Fruit fly (Drosophila melanogaster) whole organism, embryonic: ENCODE measurements around the gene CG7879.

Experiments
- Asciz ChIP-seq: fragments of 200-800 bp; sonication (Bioruptor generic); optimal IDR thresholded peaks from 2 replicates; lab custom pipeline; 2017; ENCODE audit warnings: missing biosample characterization, mild to moderate bottlenecking, missing genetic modification characterization, missing genetic modification reagents
- CG10147 ChIP-seq: fragments of 200-800 bp; sonication (Bioruptor generic); optimal IDR thresholded peaks from 2 replicates; lab custom pipeline; 2019; ENCODE audit warnings: missing biosample characterization, mild to moderate bottlenecking, missing genetic modification characterization, moderate library complexity
- CG10959 ChIP-seq: fragments of 200-800 bp; sonication (Bioruptor generic); IDR thresholded peaks from 2 replicates; pipeline ENCODE4 v1.3.6; 2022; ENCODE audit warnings: missing biosample characterization, missing genetic modification characterization
- CG11723 ChIP-seq: fragments of 200-800 bp; sonication (Bioruptor generic); optimal IDR thresholded peaks from 2 replicates; lab custom pipeline; 2017; ENCODE audit warnings: missing biosample characterization, mild to moderate bottlenecking, missing genetic modification characterization
- CG1233 ChIP-seq: fragments of 200-800 bp; sonication (Bioruptor generic); optimal IDR thresholded peaks from 4 replicates; lab custom pipeline; 2018; ENCODE audit warnings: missing biosample characterization, mild to moderate bottlenecking, missing genetic modification characterization
- CG13624 ChIP-seq: fragments of 200-800 bp; sonication (Bioruptor generic); optimal IDR thresholded peaks from 2 replicates; lab custom pipeline; 2016; ENCODE audit warnings: missing biosample characterization, missing genetic modification characterization
- CG13894 ChIP-seq: fragments of 200-800 bp; sonication (Bioruptor generic); optimal IDR thresholded peaks from 3 replicates; lab custom pipeline; 2018; ENCODE audit warnings: missing biosample characterization, mild to moderate bottlenecking, missing genetic modification characterization, moderate library complexity
- CG15011 ChIP-seq: fragments of 200-800 bp; sonication (Bioruptor generic); optimal IDR thresholded peaks from 3 replicates; lab custom pipeline; 2018; ENCODE audit warnings: missing biosample characterization, mild to moderate bottlenecking, missing genetic modification characterization
- CG15073 ChIP-seq: fragments of 200-800 bp; sonication (Bioruptor generic); optimal IDR thresholded peaks from 2 replicates; lab custom pipeline; 2016; ENCODE audit warnings: missing biosample characterization, missing genetic modification characterization
- CG15269 ChIP-seq: fragments of 200-800 bp; sonication (Bioruptor generic); optimal IDR thresholded peaks from 2 replicates; lab custom pipeline; 2018; ENCODE audit warnings: missing biosample characterization, mild to moderate bottlenecking, missing genetic modification characterization, moderate library complexity
- CG15514 ChIP-seq: fragments of 200-800 bp; sonication (Bioruptor generic); optimal IDR thresholded peaks from 3 replicates; lab custom pipeline; 2017; ENCODE audit warnings: missing biosample characterization, missing genetic modification characterization, mild to moderate bottlenecking, moderate library complexity, missing genetic modification reagents
- CG15601 ChIP-seq: fragments of 200-800 bp; sonication (Bioruptor generic); optimal IDR thresholded peaks from 3 replicates; lab custom pipeline; 2019; ENCODE audit warnings: missing biosample characterization, mild to moderate bottlenecking, missing genetic modification characterization, moderate library complexity
- CG2199 ChIP-seq: fragments of 200-800 bp; sonication (Bioruptor generic); IDR thresholded peaks from 3 replicates; pipeline ENCODE4 v1.3.6; 2022; ENCODE audit warnings: missing biosample characterization, missing genetic modification characterization
- CG2875 ChIP-seq: fragments of 200-800 bp; sonication (Bioruptor generic); optimal IDR thresholded peaks from 2 replicates; lab custom pipeline; 2017; ENCODE audit warnings: missing biosample characterization, mild to moderate bottlenecking, missing genetic modification characterization, missing genetic modification reagents
- CG32532 ChIP-seq: fragments of 200-800 bp; sonication (Bioruptor generic); IDR thresholded peaks from 2 replicates; pipeline ENCODE4 v1.3.6; 2022; ENCODE audit warnings: missing biosample characterization, missing genetic modification characterization
- CG34422 ChIP-seq: fragments of 200-800 bp; sonication (Bioruptor generic); IDR thresholded peaks from 3 replicates; pipeline ENCODE4 v1.3.6; 2022; ENCODE audit warnings: missing biosample characterization, missing genetic modification characterization
- CG43689 ChIP-seq: fragments of 200-800 bp; sonication (Bioruptor generic); IDR thresholded peaks from 2 replicates; pipeline ENCODE4 v1.3.6; 2022; ENCODE audit warnings: missing biosample characterization, missing genetic modification characterization
- CG4707 ChIP-seq: fragments of 200-800 bp; sonication (Bioruptor generic); optimal IDR thresholded peaks from 2 replicates; lab custom pipeline; 2018; ENCODE audit warnings: missing biosample characterization, mild to moderate bottlenecking, missing genetic modification characterization, moderate library complexity
- CG6654 ChIP-seq: fragments of 200-800 bp; sonication (Bioruptor generic); optimal IDR thresholded peaks from 2 replicates; lab custom pipeline; 2017; ENCODE audit warnings: missing biosample characterization, mild to moderate bottlenecking, missing genetic modification characterization
- CG6813 ChIP-seq: fragments of 200-800 bp; sonication (Bioruptor generic); optimal IDR thresholded peaks from 2 replicates; lab custom pipeline; 2017; ENCODE audit warnings: missing biosample characterization, missing genetic modification characterization, mild to moderate bottlenecking, moderate library complexity, missing genetic modification reagents
- CG8478 ChIP-seq: fragments of >200 bp; optimal IDR thresholded peaks from 2 replicates; lab custom pipeline; 2018
- CG8944 ChIP-seq: fragments of 200-800 bp; sonication (Bioruptor generic); optimal IDR thresholded peaks from 3 replicates; lab custom pipeline; 2016; ENCODE audit warnings: missing biosample characterization, missing genetic modification characterization
- CG9932 ChIP-seq: fragments of 200-800 bp; sonication (Bioruptor generic); IDR thresholded peaks from 2 replicates; pipeline ENCODE4 v1.3.6; 2022; ENCODE audit warnings: missing biosample characterization, missing genetic modification characterization
- Fer1 ChIP-seq: fragments of 200-800 bp; sonication (Bioruptor generic); optimal IDR thresholded peaks from 2 replicates; lab custom pipeline; 2017; ENCODE audit warnings: missing biosample characterization, mild to moderate bottlenecking, missing genetic modification characterization
- Hr3 ChIP-seq: fragments of 200-800 bp; sonication (Bioruptor generic); optimal IDR thresholded peaks from 3 replicates; lab custom pipeline; 2016; ENCODE audit warnings: missing biosample characterization, missing genetic modification characterization
- Hr51 ChIP-seq, 2 experiments: fragments of 200-800 bp; sonication (Bioruptor generic); optimal IDR thresholded peaks; 2 replicates in 1 of 2; 3 replicates in 1 of 2; lab custom pipeline; 2016 to 2018; ENCODE audit warnings: missing biosample characterization in 2 of 2, missing genetic modification characterization in 2 of 2, mild to moderate bottlenecking in 1 of 2, moderate library complexity in 1 of 2
- Mad ChIP-seq: fragments of 200-800 bp; sonication (Bioruptor generic); optimal IDR thresholded peaks from 2 replicates; lab custom pipeline; 2016; ENCODE audit warnings: missing biosample characterization, missing genetic modification characterization
- Sox100B ChIP-seq: fragments of 200-800 bp; sonication (Bioruptor generic); optimal IDR thresholded peaks from 3 replicates; lab custom pipeline; 2018; ENCODE audit warnings: missing biosample characterization, mild to moderate bottlenecking, missing genetic modification characterization
- Sry-β ChIP-seq: fragments of 200-800 bp; sonication (Bioruptor generic); optimal IDR thresholded peaks from 2 replicates; lab custom pipeline; 2018; ENCODE audit warnings: missing biosample characterization, mild to moderate bottlenecking, missing genetic modification characterization, moderate library complexity
- Stat92E ChIP-seq, 3 experiments: fragments of >200 bp in 2 of 3; fragments of 200-800 bp in 1 of 3; sonication (Bioruptor generic) in 1 of 3; optimal IDR thresholded peaks; 2 replicates each; lab custom pipeline; 2017 to 2019; ENCODE audit warnings: missing biosample characterization in 3 of 3, missing genetic modification characterization in 3 of 3, mild to moderate bottlenecking in 1 of 3, moderate library complexity in 1 of 3
- TFAM ChIP-seq: fragments of 200-800 bp; sonication (Bioruptor generic); optimal IDR thresholded peaks from 2 replicates; lab custom pipeline; 2017; ENCODE audit warnings: missing biosample characterization, missing genetic modification characterization, inconsistent platforms
- aop ChIP-seq: fragments of 200-800 bp; sonication (Bioruptor generic); IDR thresholded peaks from 2 replicates; pipeline ENCODE4 v1.3.6; 2022; ENCODE audit warnings: missing biosample characterization, missing genetic modification characterization
- ap ChIP-seq: fragments of 200-800 bp; sonication (Bioruptor generic); IDR thresholded peaks from 2 replicates; pipeline ENCODE4 v1.3.6; 2022; ENCODE audit warnings: missing biosample characterization, missing genetic modification characterization
- cas ChIP-seq: fragments of 200-800 bp; sonication (Bioruptor generic); IDR thresholded peaks from 2 replicates; pipeline ENCODE4 v1.3.6; 2022; ENCODE audit warnings: missing biosample characterization, missing genetic modification characterization
- ci ChIP-seq: fragments of 200-800 bp; sonication (Bioruptor generic); IDR thresholded peaks from 3 replicates; pipeline ENCODE4 v1.3.6; 2022; ENCODE audit warnings: missing biosample characterization, missing genetic modification characterization
- croc ChIP-seq: fragments of 200-800 bp; sonication (Bioruptor generic); conservative IDR thresholded peaks from 3 replicates; pipeline ENCODE4 v1.3.6; 2022; ENCODE audit warnings: missing biosample characterization, missing genetic modification characterization
- dysf ChIP-seq: fragments of 200-800 bp; sonication (Bioruptor generic); IDR thresholded peaks from 3 replicates; pipeline ENCODE4 v1.3.6; 2022; ENCODE audit warnings: missing biosample characterization, missing genetic modification characterization
- ftz-f1 ChIP-seq: fragments of 200-800 bp; sonication (Bioruptor generic); optimal IDR thresholded peaks from 2 replicates; lab custom pipeline; 2016; ENCODE audit warnings: missing biosample characterization, missing genetic modification characterization
- gro ChIP-seq: fragments of 200-800 bp; sonication (Bioruptor generic); optimal IDR thresholded peaks from 2 replicates; lab custom pipeline; 2016; ENCODE audit warnings: missing biosample characterization, missing genetic modification characterization
- h ChIP-seq: fragments of >200 bp; optimal IDR thresholded peaks from 2 replicates; lab custom pipeline; 2017
- ind ChIP-seq: fragments of 200-800 bp; sonication (Bioruptor generic); optimal IDR thresholded peaks from 3 replicates; lab custom pipeline; 2016; ENCODE audit warnings: missing biosample characterization, missing genetic modification characterization
- lmd ChIP-seq: fragments of 200-800 bp; sonication (Bioruptor generic); IDR thresholded peaks from 2 replicates; pipeline ENCODE4 v1.3.6; 2022; ENCODE audit warnings: missing biosample characterization, missing genetic modification characterization
- psq ChIP-seq: fragments of 200-800 bp; sonication (Bioruptor generic); optimal IDR thresholded peaks from 2 replicates; lab custom pipeline; 2017; ENCODE audit warnings: missing biosample characterization, missing genetic modification characterization
- sens-2 ChIP-seq: fragments of 200-800 bp; sonication (Bioruptor generic); IDR thresholded peaks from 2 replicates; pipeline ENCODE4 v1.3.6; 2022; ENCODE audit warnings: missing biosample characterization, missing genetic modification characterization
- shn ChIP-seq: fragments of 200-800 bp; sonication (Bioruptor generic); optimal IDR thresholded peaks from 3 replicates; lab custom pipeline; 2016; ENCODE audit warnings: missing biosample characterization, missing genetic modification characterization
- so ChIP-seq: fragments of 200-800 bp; sonication (Bioruptor generic); IDR thresholded peaks from 3 replicates; pipeline ENCODE4 v1.3.6; 2022; ENCODE audit warnings: missing biosample characterization, missing genetic modification characterization
- tgo ChIP-seq: fragments of 200-800 bp; sonication (Bioruptor generic); IDR thresholded peaks from 3 replicates; pipeline ENCODE4 v1.3.6; 2022; ENCODE audit warnings: missing biosample characterization, missing genetic modification characterization
- tna ChIP-seq: fragments of 200-800 bp; sonication (Bioruptor generic); IDR thresholded peaks from 2 replicates; pipeline ENCODE4 v1.3.6; 2022; ENCODE audit warnings: missing biosample characterization, missing genetic modification characterization; ENCODE audit not compliant: partially characterized antibody
- ttk ChIP-seq: fragments of 200-800 bp; sonication (Bioruptor generic); IDR thresholded peaks from 2 replicates; pipeline ENCODE4 v2.1.2; 2022; ENCODE audit warnings: missing biosample characterization, missing genetic modification characterization
- unpg ChIP-seq: fragments of 200-800 bp; sonication (Bioruptor generic); optimal IDR thresholded peaks from 3 replicates; lab custom pipeline; 2018; ENCODE audit warnings: missing biosample characterization, mild to moderate bottlenecking, missing genetic modification characterization, moderate library complexity

CG7879 gene

dm6 chr3L:1587140-1587849, 18.9 kb upstream of the CG7879 start (continued):
- peak; percentile 50; the same call in 1 of the 2 replicates for TF ChIP-seq sens-2 (GFP tag; lab: Robert Waterston, UW)
- TF ChIP-seq dysf (GFP tag; lab: Robert Waterston, UW) = peak; percentile 94
- TF ChIP-seq ttk (GFP tag; lab: Robert Waterston, UW) = peak; percentile 82
- peak; percentile 61 for TF ChIP-seq Hr3
- peak; percentile 91 for TF ChIP-seq gro (GFP tag; lab: Kevin White, UChicago)
- no peak for TF ChIP-seq ftz-f1 (GFP tag; lab: Kevin White, UChicago)
- TF ChIP-seq psq (GFP tag; lab: Kevin White, UChicago) = no peak
- peak; percentile 46 for TF ChIP-seq CG4707 (GFP tag; lab: Kevin White, UChicago)
- peak; percentile 57 for TF ChIP-seq Sox100B
- no peak for TF ChIP-seq Stat92E (GFP tag; optimal IDR thresholded peaks at IDR 0.05; lab: Kevin White, UChicago)
- TF ChIP-seq shn (GFP tag; lab: Kevin White, UChicago) = peak; percentile 71
- TF ChIP-seq CG13894 (tag; lab: Kevin White, UChicago) = peak; percentile 57
- peak; percentile 64 for TF ChIP-seq CG15011 (GFP tag; lab: Kevin White, UChicago)
- TF ChIP-seq tgo (GFP tag; lab: Robert Waterston, UW) = peak; percentile 92
- peak; percentile 91 for TF ChIP-seq CG32532 (GFP tag; lab: Robert Waterston, UW)
- TF ChIP-seq TFAM (GFP tag; lab: Kevin White, UChicago) = no peak
- peak; percentile 74 for TF ChIP-seq CG1233 (GFP tag; lab: Kevin White, UChicago)
- peak; percentile 83 for TF ChIP-seq ci (GFP tag; lab: Robert Waterston, UW)
- peak; percentile 84 for TF ChIP-seq unpg
- peak; percentile 92 for TF ChIP-seq ind (GFP tag; lab: Kevin White, UChicago)
- TF ChIP-seq CG6813 (GFP tag; lab: Kevin White, UChicago) = peak; percentile 71
- peak; percentile 69; the same call in 1 of the 2 replicates for TF ChIP-seq cas (GFP tag; lab: Robert Waterston, UW)
- TF ChIP-seq CG9932 (GFP tag; lab: Robert Waterston, UW) = peak; percentile 90
- TF ChIP-seq CG2875 (GFP tag; lab: Kevin White, UChicago) = peak; percentile 22
- TF ChIP-seq CG6654 (GFP tag; lab: Kevin White, UChicago) = peak; percentile 57
- TF ChIP-seq croc (GFP tag; lab: Robert Waterston, UW) = peak; percentile 58; the same call in 2 of the 3 replicates
- peak; percentile 80 for TF ChIP-seq so (GFP tag; lab: Robert Waterston, UW)
- peak; percentile 76 for TF ChIP-seq Hr51 (GFP tag; optimal IDR thresholded peaks at IDR 0.05; lab: Kevin White, UChicago)
- peak; percentile 60 for TF ChIP-seq Mad (GFP tag; lab: Kevin White, UChicago)
- TF ChIP-seq CG10147 (GFP tag; lab: Kevin White, UChicago) = peak; percentile 62
- TF ChIP-seq CG15514 = peak; percentile 70
- peak; percentile 63 for TF ChIP-seq ap
- peak; percentile 89 for TF ChIP-seq CG15269 (tag; lab: Kevin White, UChicago)
- TF ChIP-seq CG10959 = peak; percentile 76
- peak; percentile 54 for TF ChIP-seq CG11723 (GFP tag; lab: Kevin White, UChicago)
- peak; percentile 44 for TF ChIP-seq Asciz (GFP tag; lab: Kevin White, UChicago)
- TF ChIP-seq Fer1 (GFP tag; lab: Kevin White, UChicago) = peak; percentile 84
- no peak for TF ChIP-seq tna (GFP tag; lab: Robert Waterston, UW)
- peak; percentile 12 for TF ChIP-seq CG15601 (tag; lab: Kevin White, UChicago)
- no peak for TF ChIP-seq CG8478 (lab: Kevin White, UChicago)
- peak; percentile 76 for TF ChIP-seq CG8944
- TF ChIP-seq CG34422 (GFP tag; lab: Robert Waterston, UW) = peak; percentile 91
- peak; percentile 61; the same call in 1 of the 2 replicates for TF ChIP-seq aop (GFP tag; lab: Robert Waterston, UW)
- TF ChIP-seq CG2199 = 0 out of 3 replicates have a peak, but pooled peaks have one; percentile 71
- TF ChIP-seq Sry-β (GFP tag; lab: Kevin White, UChicago) = no peak
- no peak for TF ChIP-seq h (lab: Kevin White, UChicago)
- no peak for TF ChIP-seq CG15073 (GFP tag; lab: Kevin White, UChicago)
- TF ChIP-seq lmd (GFP tag; lab: Robert Waterston, UW) = peak; percentile 92
- peak; percentile 87 for TF ChIP-seq CG13624 (GFP tag; lab: Kevin White, UChicago)
- peak; percentile 78 for TF ChIP-seq CG43689
